Fruit fly (Drosophila melanogaster) whole organism, embryonic: ENCODE data around the gene CG33267.

ENCODE experiments used
- Ada2b ChIP-seq: fragments of 200-800 bp; sonication (Bioruptor generic); IDR thresholded peaks from 2 replicates; pipeline ENCODE4 v1.3.6; 2022; ENCODE audit warnings: missing biosample characterization, missing genetic modification characterization
- B-H1 ChIP-seq: fragments of 200-800 bp; sonication (Bioruptor generic); IDR thresholded peaks from 3 replicates; pipeline ENCODE4 v1.3.6; 2022; ENCODE audit warnings: missing biosample characterization, missing genetic modification characterization
- B-H2 ChIP-seq: fragments of 200-800 bp; sonication (Bioruptor generic); optimal IDR thresholded peaks from 2 replicates; lab custom pipeline; 2018; ENCODE audit warnings: missing biosample characterization, mild to moderate bottlenecking, missing genetic modification characterization
- BtbVII ChIP-seq: fragments of 200-800 bp; sonication (Bioruptor generic); optimal IDR thresholded peaks from 3 replicates; lab custom pipeline; 2017; ENCODE audit warnings: missing biosample characterization, mild to moderate bottlenecking, missing genetic modification characterization
- CG10979 ChIP-seq: fragments of 200-800 bp; sonication (Bioruptor generic); optimal IDR thresholded peaks from 2 replicates; lab custom pipeline; 2018; ENCODE audit warnings: missing biosample characterization, mild to moderate bottlenecking, missing genetic modification characterization, moderate library complexity
- CG11093 ChIP-seq: fragments of 200-800 bp; sonication (Bioruptor generic); IDR thresholded peaks from 3 replicates; pipeline ENCODE4 v1.3.6; 2022; ENCODE audit warnings: missing biosample characterization, missing genetic modification characterization
- CG12104 ChIP-seq: fragments of 200-800 bp; sonication (Bioruptor generic); optimal IDR thresholded peaks from 3 replicates; lab custom pipeline; 2016; ENCODE audit warnings: missing biosample characterization, missing genetic modification characterization
- CG12155 ChIP-seq: fragments of 200-800 bp; sonication (Bioruptor generic); optimal IDR thresholded peaks from 3 replicates; lab custom pipeline; 2016; ENCODE audit warnings: missing biosample characterization, missing genetic modification characterization
- CG12659 ChIP-seq: fragments of 200-800 bp; sonication (Bioruptor generic); optimal IDR thresholded peaks from 3 replicates; lab custom pipeline; 2017; ENCODE audit warnings: mild to moderate bottlenecking, missing biosample characterization, missing genetic modification reagents, missing genetic modification characterization
- CG13775 ChIP-seq: fragments of 200-800 bp; sonication (Bioruptor generic); optimal IDR thresholded peaks from 3 replicates; lab custom pipeline; 2017; ENCODE audit warnings: missing biosample characterization, mild to moderate bottlenecking, missing genetic modification characterization
- CG1602 ChIP-seq: fragments of 200-800 bp; sonication (Bioruptor generic); optimal IDR thresholded peaks from 3 replicates; lab custom pipeline; 2016; ENCODE audit warnings: missing biosample characterization, missing genetic modification characterization
- CG17361 ChIP-seq: fragments of 200-800 bp; sonication (Bioruptor generic); IDR thresholded peaks from 3 replicates; pipeline ENCODE4 v1.3.6; 2022; ENCODE audit warnings: missing biosample characterization, missing genetic modification characterization
- CG18764 ChIP-seq: fragments of 200-800 bp; sonication (Bioruptor generic); optimal IDR thresholded peaks from 3 replicates; lab custom pipeline; 2016; ENCODE audit warnings: missing biosample characterization, missing genetic modification characterization
- CG2678 ChIP-seq: fragments of 200-800 bp; sonication (Bioruptor generic); optimal IDR thresholded peaks from 3 replicates; lab custom pipeline; 2019; ENCODE audit warnings: missing biosample characterization, mild to moderate bottlenecking, missing genetic modification characterization, moderate library complexity
- CG31388 ChIP-seq: fragments of 200-800 bp; sonication (Bioruptor generic); optimal IDR thresholded peaks from 2 replicates; lab custom pipeline; 2016; ENCODE audit warnings: missing biosample characterization, missing genetic modification characterization
- CG4424 ChIP-seq: fragments of 200-800 bp; sonication (Bioruptor generic); optimal IDR thresholded peaks from 3 replicates; lab custom pipeline; 2016; ENCODE audit warnings: missing biosample characterization, missing genetic modification characterization
- CG4730 ChIP-seq: fragments of 200-800 bp; sonication (Bioruptor generic); IDR thresholded peaks from 2 replicates; pipeline ENCODE4 v1.3.6; 2022; ENCODE audit warnings: missing biosample characterization, missing genetic modification characterization
- CG9609 ChIP-seq: fragments of 200-800 bp; sonication (Bioruptor generic); optimal IDR thresholded peaks from 3 replicates; lab custom pipeline; 2016; ENCODE audit warnings: missing biosample characterization, missing genetic modification characterization
- CkIIα-i1 ChIP-seq: fragments of 200-800 bp; sonication (Bioruptor generic); IDR thresholded peaks from 2 replicates; pipeline ENCODE4 v1.3.6; 2022; ENCODE audit warnings: missing biosample characterization, missing genetic modification characterization
- Dp ChIP-seq: fragments of 200-800 bp; sonication (Bioruptor generic); optimal IDR thresholded peaks from 2 replicates; lab custom pipeline; 2018; ENCODE audit warnings: missing biosample characterization, mild to moderate bottlenecking, missing genetic modification characterization, moderate library complexity
- E2f1 ChIP-seq: fragments of 200-800 bp; sonication (Bioruptor generic); IDR thresholded peaks from 2 replicates; pipeline ENCODE4 v1.3.6; 2022; ENCODE audit warnings: missing biosample characterization, missing genetic modification characterization
- Hr51 ChIP-seq, 2 experiments: fragments of 200-800 bp; sonication (Bioruptor generic); optimal IDR thresholded peaks; 2 replicates in 1 of 2; 3 replicates in 1 of 2; lab custom pipeline; 2016 to 2018; ENCODE audit warnings: missing biosample characterization in 2 of 2, missing genetic modification characterization in 2 of 2, mild to moderate bottlenecking in 1 of 2, moderate library complexity in 1 of 2
- Lhr ChIP-seq: fragments of 200-800 bp; sonication (Bioruptor generic); optimal IDR thresholded peaks from 3 replicates; lab custom pipeline; 2017; ENCODE audit warnings: mild to moderate bottlenecking, missing biosample characterization, missing genetic modification reagents, missing genetic modification characterization
- Meics ChIP-seq: fragments of 200-800 bp; sonication (Bioruptor generic); optimal IDR thresholded peaks from 2 replicates; lab custom pipeline; 2017; ENCODE audit warnings: missing biosample characterization, mild to moderate bottlenecking, missing genetic modification characterization
- Mes4 ChIP-seq: fragments of 200-800 bp; sonication (Bioruptor generic); optimal IDR thresholded peaks from 2 replicates; lab custom pipeline; 2016; ENCODE audit warnings: missing biosample characterization, missing genetic modification characterization
- Myb ChIP-seq: fragments of 200-800 bp; sonication (Bioruptor generic); optimal IDR thresholded peaks from 2 replicates; lab custom pipeline; 2016; ENCODE audit warnings: missing biosample characterization, missing genetic modification characterization
- NFAT ChIP-seq: fragments of 200-800 bp; sonication (Bioruptor generic); IDR thresholded peaks from 2 replicates; pipeline ENCODE4 v1.3.6; 2022; ENCODE audit warnings: missing biosample characterization, missing genetic modification characterization
- Optix ChIP-seq: fragments of 200-800 bp; sonication (Bioruptor generic); IDR thresholded peaks from 3 replicates; pipeline ENCODE4 v1.3.6; 2022; ENCODE audit warnings: missing biosample characterization, missing genetic modification characterization
- bowl ChIP-seq: fragments of 200-800 bp; sonication (Bioruptor generic); IDR thresholded peaks from 2 replicates; pipeline ENCODE4 v1.3.6; 2022; ENCODE audit warnings: missing biosample characterization, missing genetic modification characterization
- cad ChIP-seq: fragments of >200 bp; optimal IDR thresholded peaks from 2 replicates; lab custom pipeline; 2017; ENCODE audit warnings: missing biosample characterization, missing genetic modification characterization
- cas ChIP-seq: fragments of 200-800 bp; sonication (Bioruptor generic); IDR thresholded peaks from 2 replicates; pipeline ENCODE4 v1.3.6; 2022; ENCODE audit warnings: missing biosample characterization, missing genetic modification characterization
- da ChIP-seq: fragments of 200-800 bp; sonication (Bioruptor generic); optimal IDR thresholded peaks from 2 replicates; lab custom pipeline; 2016; ENCODE audit warnings: missing biosample characterization, missing genetic modification characterization
- danr ChIP-seq: fragments of 200-800 bp; sonication (Bioruptor generic); IDR thresholded peaks from 2 replicates; pipeline ENCODE4 v1.3.6; 2022; ENCODE audit warnings: missing biosample characterization, missing genetic modification characterization
- dm ChIP-seq: fragments of 200-800 bp; sonication (Bioruptor generic); optimal IDR thresholded peaks from 3 replicates; lab custom pipeline; 2016; ENCODE audit warnings: missing biosample characterization, missing genetic modification characterization
- exex ChIP-seq: fragments of 200-800 bp; sonication (Bioruptor generic); optimal IDR thresholded peaks from 4 replicates; lab custom pipeline; 2018; ENCODE audit warnings: missing biosample characterization, mild to moderate bottlenecking, missing genetic modification characterization, moderate library complexity
- eyg ChIP-seq: fragments of 200-800 bp; sonication (Bioruptor generic); optimal IDR thresholded peaks from 3 replicates; lab custom pipeline; 2016; ENCODE audit warnings: missing biosample characterization, missing genetic modification characterization
- fd102C ChIP-seq: fragments of 200-800 bp; sonication (Bioruptor generic); optimal IDR thresholded peaks from 2 replicates; lab custom pipeline; 2018; ENCODE audit warnings: missing biosample characterization, mild to moderate bottlenecking, missing genetic modification characterization, moderate library complexity
- lbe ChIP-seq: fragments of 200-800 bp; sonication (Bioruptor generic); optimal IDR thresholded peaks from 2 replicates; lab custom pipeline; 2016; ENCODE audit warnings: missing biosample characterization, mild to moderate bottlenecking, missing genetic modification characterization
- oc ChIP-seq: fragments of 200-800 bp; sonication (Bioruptor generic); optimal IDR thresholded peaks from 2 replicates; lab custom pipeline; 2018; ENCODE audit warnings: missing biosample characterization, mild to moderate bottlenecking, missing genetic modification characterization, moderate library complexity
- p53 ChIP-seq: fragments of 200-800 bp; sonication (Bioruptor generic); optimal IDR thresholded peaks from 2 replicates; lab custom pipeline; 2016; ENCODE audit warnings: missing biosample characterization, missing genetic modification characterization
- phol ChIP-seq: fragments of 200-800 bp; sonication (Bioruptor generic); optimal IDR thresholded peaks from 3 replicates; lab custom pipeline; 2018; ENCODE audit warnings: missing biosample characterization, mild to moderate bottlenecking, missing genetic modification characterization, moderate library complexity
- pita ChIP-seq: fragments of 200-800 bp; sonication (Bioruptor generic); optimal IDR thresholded peaks from 2 replicates; lab custom pipeline; 2017; ENCODE audit warnings: missing biosample characterization, mild to moderate bottlenecking, missing genetic modification characterization
- pros ChIP-seq: fragments of 200-800 bp; sonication (Bioruptor generic); optimal IDR thresholded peaks from 3 replicates; lab custom pipeline; 2019; ENCODE audit warnings: missing biosample characterization, mild to moderate bottlenecking, missing genetic modification characterization, moderate library complexity
- rib ChIP-seq: fragments of 200-800 bp; sonication (Bioruptor generic); IDR thresholded peaks from 2 replicates; pipeline ENCODE4 v1.3.6; 2022; ENCODE audit warnings: missing biosample characterization, missing genetic modification characterization
- sens ChIP-seq: fragments of 200-800 bp; sonication (Bioruptor generic); peaks from one replicate; lab custom pipeline; 2016; ENCODE audit warnings: missing biosample characterization, missing genetic modification characterization
- seq ChIP-seq: fragments of 200-800 bp; sonication (Bioruptor generic); IDR thresholded peaks from 2 replicates; pipeline ENCODE4 v1.3.6; 2022; ENCODE audit warnings: missing biosample characterization, missing genetic modification characterization
- sima ChIP-seq: fragments of 200-800 bp; sonication (Bioruptor generic); optimal IDR thresholded peaks from 2 replicates; lab custom pipeline; 2016; ENCODE audit warnings: missing biosample characterization, missing genetic modification characterization
- sisA ChIP-seq: fragments of 200-800 bp; sonication (Bioruptor generic); IDR thresholded peaks from 2 replicates; pipeline ENCODE4 v1.3.6; 2022; ENCODE audit warnings: missing biosample characterization, missing genetic modification characterization
- stwl ChIP-seq: fragments of 200-800 bp; sonication (Bioruptor generic); optimal IDR thresholded peaks from 3 replicates; lab custom pipeline; 2018; ENCODE audit warnings: missing biosample characterization, mild to moderate bottlenecking, missing genetic modification characterization, moderate library complexity
- zen ChIP-seq: fragments of 200-800 bp; sonication (Bioruptor generic); optimal IDR thresholded peaks from 3 replicates; lab custom pipeline; 2018; ENCODE audit warnings: missing biosample characterization, mild to moderate bottlenecking, missing genetic modification characterization, moderate library complexity

Gene CG33267

DNA sequence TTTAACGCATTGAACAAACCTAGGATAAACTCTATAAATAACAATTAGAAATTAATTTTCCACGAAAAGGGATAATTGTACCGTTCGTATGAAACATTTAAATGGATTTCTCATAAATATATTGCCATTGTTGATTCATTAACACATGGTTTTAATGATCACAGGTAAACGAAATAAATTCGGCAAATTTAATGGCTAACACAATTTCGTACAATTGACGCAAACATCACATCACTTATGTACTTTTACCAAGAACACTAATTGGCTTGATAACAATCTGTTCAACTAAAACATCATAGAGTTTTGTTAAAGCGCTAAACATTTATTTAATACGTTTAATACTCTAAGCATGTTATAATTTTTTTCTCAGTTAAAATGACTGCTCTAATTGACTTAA is 10.6 kb upstream of the CG33267 start:
- TF ChIP-seq Optix (GFP tag; lab: Robert Waterston, UW) (no peak), da (GFP tag; lab: Kevin White, UChicago) (no peak), phol (tag; lab: Kevin White, UChicago) (no peak), CG4424 (GFP tag; lab: Kevin White, UChicago) (peak; percentile 98)

DNA sequence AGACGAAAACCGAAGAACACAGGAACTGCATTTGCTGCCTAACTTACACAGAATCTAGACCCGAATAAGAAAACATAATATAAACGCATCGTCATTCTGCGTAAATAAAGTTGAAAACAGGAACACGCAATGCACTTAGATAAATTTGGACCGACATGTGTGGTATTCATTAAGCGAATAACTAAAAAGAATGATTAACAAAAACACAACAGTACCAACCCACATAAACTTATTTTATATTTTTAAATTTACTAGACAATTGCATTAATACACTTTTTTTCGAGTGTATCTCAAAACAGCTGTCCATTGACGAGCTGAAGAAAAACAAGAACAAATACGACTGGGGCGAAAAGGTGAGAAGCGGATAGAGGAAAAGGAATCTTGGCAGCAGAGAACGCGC is 9.9 kb upstream of the CG33267 start:
- no peak for TF ChIP-seq cas (GFP tag; lab: Robert Waterston, UW)
- peak; percentile 51; the same call in 1 of the 2 replicates for TF ChIP-seq seq
- peak; percentile 76 for TF ChIP-seq E2f1 (GFP tag; lab: Robert Waterston, UW)
- TF ChIP-seq BtbVII (GFP tag; lab: Kevin White, UChicago), result peak; percentile 49
- TF ChIP-seq Meics, result peak; percentile 51
- TF ChIP-seq eyg (GFP tag; lab: Kevin White, UChicago), result no peak
- peak; percentile 72 for TF ChIP-seq CG12659 (GFP tag; lab: Kevin White, UChicago)
- peak; percentile 82 for TF ChIP-seq CG1602
- TF ChIP-seq NFAT, result no peak
- no peak for TF ChIP-seq CkIIα-i1 (GFP tag; lab: Robert Waterston, UW)
- peak; percentile 95 for TF ChIP-seq zen (tag; lab: Kevin White, UChicago)
- peak; percentile 99 for TF ChIP-seq sens (GFP tag; lab: Kevin White, UChicago)
- peak; percentile 70 for TF ChIP-seq Mes4 (GFP tag; lab: Kevin White, UChicago)
- TF ChIP-seq Dp, result no peak
- peak; percentile 62; the same call in 1 of the 3 replicates for TF ChIP-seq CG11093 (GFP tag; lab: Robert Waterston, UW)
- peak; percentile 82 for TF ChIP-seq CG2678 (tag; lab: Kevin White, UChicago)
- TF ChIP-seq Hr51 (GFP tag; optimal IDR thresholded peaks at IDR 0.05; lab: Kevin White, UChicago), result peak; percentile 62 to 67
- TF ChIP-seq Ada2b (GFP tag; lab: Robert Waterston, UW), result peak; percentile 60
- no peak for TF ChIP-seq sima (GFP tag; lab: Kevin White, UChicago)
- peak; percentile 32 for TF ChIP-seq Myb
- TF ChIP-seq CG13775 (GFP tag; lab: Kevin White, UChicago), result peak; percentile 82
- TF ChIP-seq Lhr (GFP tag; lab: Kevin White, UChicago), result peak; percentile 75
- TF ChIP-seq CG12155 (GFP tag; lab: Kevin White, UChicago), result peak; percentile 75
- TF ChIP-seq bowl (GFP tag; lab: Robert Waterston, UW), result no peak
- peak; percentile 67 for TF ChIP-seq CG9609 (GFP tag; lab: Kevin White, UChicago)
- TF ChIP-seq B-H2 (GFP tag; lab: Kevin White, UChicago), result no peak
- TF ChIP-seq B-H1 (GFP tag; lab: Robert Waterston, UW), result peak; percentile 56; the same call in 1 of the 3 replicates
- TF ChIP-seq lbe (GFP tag; lab: Kevin White, UChicago), result peak; percentile 15
- no peak for TF ChIP-seq rib (GFP tag; lab: Robert Waterston, UW)
- peak; percentile 69; the same call in 1 of the 2 replicates for TF ChIP-seq danr
- TF ChIP-seq CG18764 (GFP tag; lab: Kevin White, UChicago), result peak; percentile 80
- peak; percentile 78 for TF ChIP-seq CG12104 (GFP tag; lab: Kevin White, UChicago)
- peak; percentile 9 for TF ChIP-seq p53 (GFP tag; lab: Kevin White, UChicago)
- TF ChIP-seq stwl (tag; lab: Kevin White, UChicago), result peak; percentile 74
- peak; percentile 70 for TF ChIP-seq dm (GFP tag; lab: Kevin White, UChicago)
- TF ChIP-seq CG4730 (GFP tag; lab: Robert Waterston, UW), result peak; percentile 61
- peak; percentile 91 for TF ChIP-seq CG17361 (GFP tag; lab: Robert Waterston, UW)
- TF ChIP-seq pros (GFP tag; lab: Kevin White, UChicago), result peak; percentile 40
- TF ChIP-seq oc, result peak; percentile 80
- no peak for TF ChIP-seq exex (tag; lab: Kevin White, UChicago)
- TF ChIP-seq sisA (GFP tag; lab: Robert Waterston, UW), result peak; percentile 79
- peak; percentile 96 for TF ChIP-seq CG10979 (tag; lab: Kevin White, UChicago)
- TF ChIP-seq fd102C (GFP tag; lab: Kevin White, UChicago), result peak; percentile 76
- no peak for TF ChIP-seq cad (GFP tag; lab: Kevin White, UChicago)
- TF ChIP-seq CG31388, result peak; percentile 58
- TF ChIP-seq pita, result no peak
